Fruit fly (Drosophila melanogaster): ENCODE results near the gene CycK.

- no peak for TF ChIP-seq CG8478 (optimal IDR thresholded peaks at IDR 0.05)
- no peak for TF ChIP-seq CTCF (optimal IDR thresholded peaks at IDR 0.05)
Observed at dm6 chr2L:22079332-22079731, 50.6 kb downstream of the CycK start, which contains the start of gene ttm3.

Data from S2 (cell line).